Worm (Caenorhabditis elegans): ENCODE results near the gene F28B4.4.

- TF ChIP-seq ceh-82 (tag; optimal IDR thresholded peaks at IDR 0.05) (no peak), elt-2 (tag; optimal IDR thresholded peaks at IDR 0.05) (no peak), lin-15B (tag; optimal IDR thresholded peaks at IDR 0.05) (no peak), nhr-76 (tag; optimal IDR thresholded peaks at IDR 0.05) (no peak), mab-9 (GFP tag; IDR thresholded peaks at IDR 0.05) (no peak), lsy-2 (tag; optimal IDR thresholded peaks at IDR 0.05) (no peak), nhr-85 (tag) (no peak), alr-1 (tag; optimal IDR thresholded peaks at IDR 0.05; ENCODE audit: borderline replicate concordance) (no peak)
Observed at ce11 chrX:3176728-3177127, 32.7 kb downstream of the F28B4.4 start.
